Fruit fly (Drosophila melanogaster) whole organism, embryonic: Measurements from ENCODE around the gene CG10041.

ENCODE experiments used
- B-H1 ChIP-seq: fragments of 200-800 bp; sonication (Bioruptor generic); IDR thresholded peaks from 3 replicates; pipeline ENCODE4 v1.3.6; 2022; ENCODE audit warnings: missing biosample characterization, missing genetic modification characterization
- Bgb ChIP-seq: fragments of 200-800 bp; sonication (Bioruptor generic); IDR thresholded peaks from 2 replicates; pipeline ENCODE4 v1.3.6; 2022; ENCODE audit warnings: missing biosample characterization, missing genetic modification characterization; ENCODE audit not compliant: partially characterized antibody
- C15 ChIP-seq: fragments of 200-800 bp; sonication (Bioruptor generic); IDR thresholded peaks from 3 replicates; pipeline ENCODE4 v1.3.6; 2022; ENCODE audit warnings: missing biosample characterization, missing genetic modification characterization
- CG11695 ChIP-seq: fragments of 200-800 bp; sonication (Bioruptor generic); IDR thresholded peaks from 3 replicates; pipeline ENCODE4 v1.3.6; 2022; ENCODE audit warnings: missing biosample characterization, missing genetic modification characterization
- CG12155 ChIP-seq: fragments of 200-800 bp; sonication (Bioruptor generic); optimal IDR thresholded peaks from 3 replicates; lab custom pipeline; 2016; ENCODE audit warnings: missing biosample characterization, missing genetic modification characterization
- CG14860 ChIP-seq: fragments of 200-800 bp; sonication (Bioruptor generic); IDR thresholded peaks from 3 replicates; pipeline ENCODE4 v1.3.6; 2022; ENCODE audit warnings: missing biosample characterization, missing genetic modification characterization; ENCODE audit not compliant: partially characterized antibody
- CG18764 ChIP-seq: fragments of 200-800 bp; sonication (Bioruptor generic); optimal IDR thresholded peaks from 3 replicates; lab custom pipeline; 2016; ENCODE audit warnings: missing biosample characterization, missing genetic modification characterization
- CG3281 ChIP-seq: fragments of 200-800 bp; sonication (Bioruptor generic); optimal IDR thresholded peaks from 3 replicates; lab custom pipeline; 2017; ENCODE audit warnings: missing biosample characterization, mild to moderate bottlenecking, missing genetic modification characterization
- CG33557 ChIP-seq: fragments of 200-800 bp; sonication (Bioruptor generic); optimal IDR thresholded peaks from 2 replicates; lab custom pipeline; 2019; ENCODE audit warnings: missing biosample characterization, mild to moderate bottlenecking, missing genetic modification characterization, moderate library complexity
- CG4730 ChIP-seq: fragments of 200-800 bp; sonication (Bioruptor generic); IDR thresholded peaks from 2 replicates; pipeline ENCODE4 v1.3.6; 2022; ENCODE audit warnings: missing biosample characterization, missing genetic modification characterization
- CG6683 ChIP-seq: fragments of 200-800 bp; sonication (Bioruptor generic); optimal IDR thresholded peaks from 2 replicates; lab custom pipeline; 2017; ENCODE audit warnings: missing biosample characterization, mild to moderate bottlenecking, missing genetic modification characterization, missing genetic modification reagents
- CG6791 ChIP-seq: fragments of 200-800 bp; sonication (Bioruptor generic); IDR thresholded peaks from 3 replicates; pipeline ENCODE4 v1.3.6; 2022; ENCODE audit warnings: missing biosample characterization, missing genetic modification characterization; ENCODE audit not compliant: partially characterized antibody
- Camta ChIP-seq: fragments of 200-800 bp; sonication (Bioruptor generic); optimal IDR thresholded peaks from 2 replicates; lab custom pipeline; 2016; ENCODE audit warnings: missing biosample characterization, missing genetic modification characterization
- Deaf1 ChIP-seq: fragments of 200-800 bp; optimal IDR thresholded peaks from 3 replicates; lab custom pipeline; 2019; ENCODE audit warnings: missing biosample characterization, mild to moderate bottlenecking, missing genetic modification characterization, moderate library complexity
- Ets65A ChIP-seq: fragments of 200-800 bp; sonication (Bioruptor generic); peaks from one replicate; lab custom pipeline; 2016; ENCODE audit warnings: missing biosample characterization, missing genetic modification characterization
- Ets97D ChIP-seq: fragments of 200-800 bp; sonication (Bioruptor generic); optimal IDR thresholded peaks from 3 replicates; lab custom pipeline; 2016; ENCODE audit warnings: missing biosample characterization, missing genetic modification characterization
- Hey ChIP-seq: fragments of 200-800 bp; sonication (Bioruptor generic); optimal IDR thresholded peaks from 3 replicates; lab custom pipeline; 2018; ENCODE audit warnings: missing biosample characterization, mild to moderate bottlenecking, missing genetic modification characterization
- Hmx ChIP-seq: fragments of 200-800 bp; sonication (Bioruptor generic); optimal IDR thresholded peaks from 2 replicates; lab custom pipeline; 2016; ENCODE audit warnings: missing biosample characterization, missing genetic modification characterization
- Hr51 ChIP-seq, 2 experiments: fragments of 200-800 bp; sonication (Bioruptor generic); optimal IDR thresholded peaks; 2 replicates in 1 of 2; 3 replicates in 1 of 2; lab custom pipeline; 2016 to 2018; ENCODE audit warnings: missing biosample characterization in 2 of 2, missing genetic modification characterization in 2 of 2, mild to moderate bottlenecking in 1 of 2, moderate library complexity in 1 of 2
- NfI ChIP-seq: fragments of 200-800 bp; sonication (Bioruptor generic); optimal IDR thresholded peaks from 3 replicates; lab custom pipeline; 2018; ENCODE audit warnings: missing biosample characterization, mild to moderate bottlenecking, missing genetic modification characterization, moderate library complexity
- Ptx1 ChIP-seq: fragments of 200-800 bp; sonication (Bioruptor generic); IDR thresholded peaks from 2 replicates; pipeline ENCODE4 v1.3.6; 2022; ENCODE audit warnings: missing biosample characterization, missing genetic modification characterization
- Ravus ChIP-seq: fragments of 200-800 bp; sonication (Bioruptor generic); IDR thresholded peaks from 2 replicates; pipeline ENCODE4 v1.3.6; 2022; ENCODE audit warnings: missing biosample characterization, missing genetic modification characterization
- abd-A ChIP-seq: fragments of 200-800 bp; sonication (Bioruptor generic); optimal IDR thresholded peaks from 3 replicates; lab custom pipeline; 2019; ENCODE audit warnings: missing biosample characterization, mild to moderate bottlenecking, missing genetic modification characterization, moderate library complexity
- ap ChIP-seq: fragments of 200-800 bp; sonication (Bioruptor generic); IDR thresholded peaks from 2 replicates; pipeline ENCODE4 v1.3.6; 2022; ENCODE audit warnings: missing biosample characterization, missing genetic modification characterization
- cad ChIP-seq: fragments of >200 bp; optimal IDR thresholded peaks from 2 replicates; lab custom pipeline; 2017; ENCODE audit warnings: missing biosample characterization, missing genetic modification characterization
- fd96Cb ChIP-seq: fragments of 200-800 bp; sonication (Bioruptor generic); optimal IDR thresholded peaks from 2 replicates; lab custom pipeline; 2018; ENCODE audit warnings: missing biosample characterization, mild to moderate bottlenecking, missing genetic modification characterization, moderate library complexity
- grn ChIP-seq: fragments of 200-800 bp; sonication (Bioruptor generic); optimal IDR thresholded peaks from 3 replicates; lab custom pipeline; 2017; ENCODE audit warnings: missing biosample characterization, missing genetic modification characterization
- jigr1 ChIP-seq: fragments of 200-800 bp; sonication (Bioruptor generic); IDR thresholded peaks from 3 replicates; pipeline ENCODE4 v1.3.6; 2022; ENCODE audit warnings: missing biosample characterization, missing genetic modification characterization
- mirr ChIP-seq: fragments of 200-800 bp; sonication (Bioruptor generic); optimal IDR thresholded peaks from 3 replicates; lab custom pipeline; 2018; ENCODE audit warnings: missing biosample characterization, mild to moderate bottlenecking, missing genetic modification characterization
- nerfin-1 ChIP-seq: fragments of 200-800 bp; sonication (Bioruptor generic); optimal IDR thresholded peaks from 3 replicates; lab custom pipeline; 2019; ENCODE audit warnings: missing biosample characterization, mild to moderate bottlenecking, missing genetic modification characterization, moderate library complexity
- oc ChIP-seq: fragments of 200-800 bp; sonication (Bioruptor generic); optimal IDR thresholded peaks from 2 replicates; lab custom pipeline; 2018; ENCODE audit warnings: missing biosample characterization, mild to moderate bottlenecking, missing genetic modification characterization, moderate library complexity
- run ChIP-seq: fragments of 200-800 bp; sonication (Bioruptor generic); optimal IDR thresholded peaks from 3 replicates; lab custom pipeline; 2018; ENCODE audit warnings: missing biosample characterization, mild to moderate bottlenecking, missing genetic modification characterization
- stwl ChIP-seq: fragments of 200-800 bp; sonication (Bioruptor generic); optimal IDR thresholded peaks from 3 replicates; lab custom pipeline; 2018; ENCODE audit warnings: missing biosample characterization, mild to moderate bottlenecking, missing genetic modification characterization, moderate library complexity
- tap ChIP-seq: fragments of 200-800 bp; optimal IDR thresholded peaks from 3 replicates; lab custom pipeline; 2019; ENCODE audit warnings: missing biosample characterization, mild to moderate bottlenecking, missing genetic modification characterization, moderate library complexity
- tna ChIP-seq: fragments of 200-800 bp; sonication (Bioruptor generic); IDR thresholded peaks from 2 replicates; pipeline ENCODE4 v1.3.6; 2022; ENCODE audit warnings: missing biosample characterization, missing genetic modification characterization; ENCODE audit not compliant: partially characterized antibody
- zen ChIP-seq: fragments of 200-800 bp; sonication (Bioruptor generic); optimal IDR thresholded peaks from 3 replicates; lab custom pipeline; 2018; ENCODE audit warnings: missing biosample characterization, mild to moderate bottlenecking, missing genetic modification characterization, moderate library complexity

Gene CG10041

DNA sequence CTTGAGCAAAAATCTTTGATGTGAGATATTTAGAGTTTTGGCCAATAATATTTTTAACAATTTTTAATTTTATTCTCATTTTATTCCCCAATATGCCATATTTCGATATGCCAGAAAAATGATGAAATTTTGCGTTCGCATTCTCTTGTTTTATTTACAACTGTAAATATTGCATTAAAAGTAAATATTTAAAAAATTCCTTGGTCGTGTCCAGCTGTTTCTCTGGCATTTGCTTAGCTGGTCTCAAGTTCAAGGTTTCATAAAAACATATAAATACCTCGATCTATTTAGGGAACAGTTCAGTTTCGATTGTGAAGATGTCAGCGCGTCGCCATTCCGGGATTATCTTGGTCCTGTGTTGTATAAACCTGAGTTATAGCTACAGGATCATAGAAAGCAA, 10.5 kb downstream of the CG10041 start, which contains the start of gene Sgsf:
Gene Sgsf, plus strand, starts transcription at position 301 of the 400 bp plus-strand sequence.
- TF ChIP-seq ap: no peak
- TF ChIP-seq CG6683 (GFP tag; lab: Kevin White, UChicago): no peak
- no peak for TF ChIP-seq CG11695 (GFP tag; lab: Robert Waterston, UW)
- no peak for TF ChIP-seq CG33557
- TF ChIP-seq Ets97D (GFP tag; lab: Kevin White, UChicago): no peak
- no peak for TF ChIP-seq Ravus (GFP tag; lab: Robert Waterston, UW)
- no peak for TF ChIP-seq fd96Cb (tag; lab: Kevin White, UChicago)
- TF ChIP-seq tna (GFP tag; lab: Robert Waterston, UW): no peak
- no peak for TF ChIP-seq C15 (GFP tag; lab: Robert Waterston, UW)
- TF ChIP-seq CG4730 (GFP tag; lab: Robert Waterston, UW): no peak
- TF ChIP-seq B-H1: no peak

DNA sequence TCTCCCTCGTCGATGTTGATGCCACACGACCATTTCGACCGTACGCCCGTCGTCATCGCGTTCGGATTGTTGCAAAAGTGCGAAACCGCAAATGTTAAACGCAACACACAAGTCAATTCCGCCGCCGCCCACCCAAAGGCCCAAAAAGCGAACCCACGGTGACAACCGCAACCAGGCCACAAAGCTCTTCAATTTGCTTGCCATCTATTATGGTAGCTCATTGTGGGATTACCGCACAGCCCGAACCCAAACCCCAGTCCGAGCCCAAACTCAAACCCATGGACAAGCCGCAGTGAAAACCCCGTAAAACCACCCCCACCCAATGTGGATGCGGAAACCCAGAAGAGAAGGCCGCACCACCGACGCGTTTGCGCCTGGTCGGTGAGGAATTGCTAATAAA, 22.1 kb downstream of the CG10041 start:
- TF ChIP-seq Hey: peak; percentile 85
- TF ChIP-seq CG18764 (GFP tag; lab: Kevin White, UChicago): no peak
- TF ChIP-seq mirr (GFP tag; lab: Kevin White, UChicago): peak; percentile 50
- no peak for TF ChIP-seq Camta
- TF ChIP-seq grn (GFP tag; lab: Kevin White, UChicago): no peak
- peak in 1 of 2 experiments; percentile 25 for TF ChIP-seq Hr51 (GFP tag; optimal IDR thresholded peaks at IDR 0.05; lab: Kevin White, UChicago)
- TF ChIP-seq zen (tag; lab: Kevin White, UChicago): no peak
- TF ChIP-seq NfI: no peak
- peak; percentile 43 for TF ChIP-seq Deaf1
- TF ChIP-seq Ets65A: peak; percentile 47
- TF ChIP-seq run: peak; percentile 93
- TF ChIP-seq nerfin-1: peak; percentile 59
- no peak for TF ChIP-seq CG6791
- no peak for TF ChIP-seq Ptx1
- TF ChIP-seq Bgb: peak; percentile 14; the same call in 1 of the 2 replicates
- peak; percentile 43 for TF ChIP-seq abd-A (tag; lab: Kevin White, UChicago)
- peak; percentile 50 for TF ChIP-seq oc
- no peak for TF ChIP-seq CG3281

DNA sequence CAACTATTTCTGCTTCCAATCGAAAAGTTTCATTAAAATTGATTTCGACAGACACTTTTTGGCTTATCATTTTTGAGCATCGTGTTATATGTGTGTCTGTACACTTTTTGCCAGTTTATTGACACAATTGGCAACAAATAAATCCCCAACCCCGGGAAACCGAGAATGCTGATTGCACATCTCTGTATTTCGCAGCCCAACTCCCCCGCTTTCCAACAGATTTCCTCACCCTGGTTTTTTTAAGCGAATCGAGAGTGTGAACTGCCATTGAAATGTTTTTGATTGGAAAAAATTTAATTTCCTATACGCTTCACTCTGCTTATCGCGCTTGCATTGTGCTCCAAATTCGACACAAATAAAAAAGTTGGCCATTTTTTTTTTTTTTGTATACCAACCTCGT, 25.0 kb downstream of the CG10041 start:
- TF ChIP-seq CG14860 (GFP tag; lab: Robert Waterston, UW): no peak

DNA sequence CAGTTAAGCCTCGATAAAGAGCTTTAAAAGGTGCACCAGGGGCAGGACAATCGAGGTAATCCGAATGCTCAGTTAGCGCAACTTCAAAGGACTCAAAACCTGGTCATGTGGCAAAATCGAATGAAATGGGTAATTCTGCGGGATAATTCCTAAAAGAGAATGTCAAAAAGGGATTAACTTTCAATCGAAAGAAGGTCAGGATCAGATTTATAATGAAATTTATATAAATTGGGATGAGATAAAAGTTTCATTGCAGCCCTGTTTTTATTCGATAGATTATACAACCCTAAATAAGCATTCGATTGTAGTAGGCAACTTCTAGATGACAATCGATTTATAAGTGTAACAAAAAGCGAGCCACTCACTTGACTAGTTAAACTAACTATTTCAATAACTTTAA, 28.7 kb downstream of the CG10041 start, which contains the start of gene CG10013:
Gene CG10013, plus strand, starts transcription at position 301 of the 400 bp plus-strand sequence.
- TF ChIP-seq cad (GFP tag; lab: Kevin White, UChicago) (no peak), stwl (tag; lab: Kevin White, UChicago) (peak; percentile 23), jigr1 (GFP tag; lab: Robert Waterston, UW) (no peak)

DNA sequence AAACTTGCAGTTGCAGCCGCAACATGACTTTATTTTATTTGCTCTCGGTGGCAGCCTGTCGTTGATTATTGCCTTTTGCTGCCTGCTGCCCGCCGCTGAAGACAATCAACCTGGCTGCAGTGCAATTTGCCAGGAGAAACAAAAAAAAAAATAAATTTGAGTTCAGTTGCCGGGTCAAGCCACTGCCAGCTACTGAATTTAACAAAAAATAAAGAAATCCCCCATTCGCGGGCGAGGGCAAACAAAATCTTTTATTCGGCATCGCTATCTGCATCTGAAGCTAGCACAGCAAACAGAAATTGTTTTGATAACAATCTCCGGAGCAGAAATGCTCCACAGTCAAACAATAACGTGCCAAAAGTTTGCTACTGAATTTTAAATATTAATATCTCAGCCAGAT, 34.6 kb downstream of the CG10041 start:
- TF ChIP-seq tap (tag; lab: Kevin White, UChicago): no peak
- no peak for TF ChIP-seq CG12155 (GFP tag; lab: Kevin White, UChicago)
- no peak for TF ChIP-seq Hmx (GFP tag; lab: Kevin White, UChicago)
